Fruit fly (Drosophila melanogaster): ENCODE results near the gene CG34267.

Gene CG34267

dm6 chr3L:471199-471598, 29.1 kb downstream of the CG34267 start:
- TF ChIP-seq h (GFP tag; optimal IDR thresholded peaks at IDR 0.05), result no peak
- no peak for TF ChIP-seq pan (optimal IDR thresholded peaks at IDR 0.05)
- TF ChIP-seq sv (GFP tag; optimal IDR thresholded peaks at IDR 0.05), result no peak
- TF ChIP-seq rgr (GFP tag; optimal IDR thresholded peaks at IDR 0.05), result no peak
- TF ChIP-seq GATAd (GFP tag; optimal IDR thresholded peaks at IDR 0.05), result no peak
- no peak for TF ChIP-seq CG9705 (GFP tag; optimal IDR thresholded peaks at IDR 0.05)
- TF ChIP-seq Vsx2 (GFP tag; optimal IDR thresholded peaks at IDR 0.05; ENCODE audit: partially characterized antibody), result no peak
- TF ChIP-seq tai (GFP tag; optimal IDR thresholded peaks at IDR 0.05), result no peak
- no peak for TF ChIP-seq dmrt93B (GFP tag; optimal IDR thresholded peaks at IDR 0.05)
- no peak for TF ChIP-seq Myc (optimal IDR thresholded peaks at IDR 0.05)
- no peak for TF ChIP-seq ey (GFP tag; optimal IDR thresholded peaks at IDR 0.05)
- TF ChIP-seq Jra (GFP tag; optimal IDR thresholded peaks at IDR 0.05), result no peak
- TF ChIP-seq sage (GFP tag; optimal IDR thresholded peaks at IDR 0.05), result no peak

DNA sequence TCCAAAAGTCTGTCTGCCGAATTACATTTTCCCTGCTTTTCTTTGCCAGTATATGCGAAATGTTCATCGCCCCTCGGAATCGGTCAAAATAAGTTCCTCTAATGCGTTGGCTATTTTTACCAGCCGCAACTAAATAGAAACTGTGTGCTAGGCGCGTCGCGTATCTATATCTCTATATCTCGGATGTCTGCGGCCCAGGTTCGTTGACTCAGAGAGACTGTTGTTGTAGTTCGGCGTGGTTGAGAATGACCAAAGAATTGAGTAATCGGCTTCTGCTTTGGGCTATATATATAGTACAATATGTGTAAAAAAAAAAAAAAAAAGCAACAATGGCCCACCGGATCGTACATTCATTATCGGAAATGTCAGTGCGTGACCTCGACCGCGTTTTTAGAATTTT, 34.8 kb downstream of the CG34267 start:
- TF ChIP-seq OdsH (GFP tag; optimal IDR thresholded peaks at IDR 0.05) (no peak), sage (GFP tag; optimal IDR thresholded peaks at IDR 0.05) (no peak), br (GFP tag; optimal IDR thresholded peaks at IDR 0.05) (no peak), fru (GFP tag; optimal IDR thresholded peaks at IDR 0.05) (no peak), HLH106 (tag; optimal IDR thresholded peaks at IDR 0.05) (no peak), dl (GFP tag; optimal IDR thresholded peaks at IDR 0.05; ENCODE audit: insufficient read depth in 1 of 2, partially characterized antibody in 2 of 2) (no peak), Dif (GFP tag; optimal IDR thresholded peaks at IDR 0.05; ENCODE audit: partially characterized antibody) (no peak), Mio (GFP tag; optimal IDR thresholded peaks at IDR 0.05) (no peak), sv (GFP tag; optimal IDR thresholded peaks at IDR 0.05) (no peak), tai (GFP tag; optimal IDR thresholded peaks at IDR 0.05) (no peak), ey (GFP tag; optimal IDR thresholded peaks at IDR 0.05) (no peak), GATAd (GFP tag; optimal IDR thresholded peaks at IDR 0.05) (no peak), CG9705 (GFP tag; optimal IDR thresholded peaks at IDR 0.05) (no peak)

dm6 chr3L:457384-457783, 42.9 kb downstream of the CG34267 start:
- no peak for TF ChIP-seq Mio (GFP tag; optimal IDR thresholded peaks at IDR 0.05)
- TF ChIP-seq HLH106 (tag; optimal IDR thresholded peaks at IDR 0.05), result no peak
- TF ChIP-seq pan (optimal IDR thresholded peaks at IDR 0.05), result no peak
- no peak for TF ChIP-seq tai (GFP tag; optimal IDR thresholded peaks at IDR 0.05)
- no peak for TF ChIP-seq Dfd (GFP tag; optimal IDR thresholded peaks at IDR 0.05)
- no peak for TF ChIP-seq sv (GFP tag; optimal IDR thresholded peaks at IDR 0.05)
- TF ChIP-seq usp (GFP tag; optimal IDR thresholded peaks at IDR 0.05), result no peak
- TF ChIP-seq br (GFP tag; optimal IDR thresholded peaks at IDR 0.05), result no peak
- no peak for TF ChIP-seq rgr (GFP tag; optimal IDR thresholded peaks at IDR 0.05)
- no peak for TF ChIP-seq psq (GFP tag; optimal IDR thresholded peaks at IDR 0.05)
- TF ChIP-seq Sp1 (GFP tag; optimal IDR thresholded peaks at IDR 0.05), result no peak
- no peak for TF ChIP-seq sage (GFP tag; optimal IDR thresholded peaks at IDR 0.05)
- TF ChIP-seq CG32264 (GFP tag; optimal IDR thresholded peaks at IDR 0.05), result no peak

dm6 chr3L:456378-456777, 43.9 kb downstream of the CG34267 start:
- no peak for TF ChIP-seq Dfd (GFP tag; optimal IDR thresholded peaks at IDR 0.05)

- TF ChIP-seq ey (GFP tag; optimal IDR thresholded peaks at IDR 0.05) (no peak), dl (GFP tag; optimal IDR thresholded peaks at IDR 0.05; ENCODE audit: insufficient read depth in 1 of 2, partially characterized antibody in 2 of 2) (no peak), Hr83 (GFP tag; optimal IDR thresholded peaks at IDR 0.05; ENCODE audit: poor library complexity, severe bottlenecking) (no peak)
Measured at dm6 chr3L:454802-455579, 45.3 kb downstream of the CG34267 start.

All from whole organism, wandering third instar larva.